Fruit fly (Drosophila melanogaster) S2 (cell line): ENCODE data around the gene Rilpl.

Experiments
- CG8478 ChIP-seq: fragments of >200 bp; optimal IDR thresholded peaks from 2 replicates; lab custom pipeline; 2018
- CTCF ChIP-seq, 2 experiments: fragments of >200 bp; optimal IDR thresholded peaks; 2 replicates each; lab custom pipeline; 2018

DNA sequence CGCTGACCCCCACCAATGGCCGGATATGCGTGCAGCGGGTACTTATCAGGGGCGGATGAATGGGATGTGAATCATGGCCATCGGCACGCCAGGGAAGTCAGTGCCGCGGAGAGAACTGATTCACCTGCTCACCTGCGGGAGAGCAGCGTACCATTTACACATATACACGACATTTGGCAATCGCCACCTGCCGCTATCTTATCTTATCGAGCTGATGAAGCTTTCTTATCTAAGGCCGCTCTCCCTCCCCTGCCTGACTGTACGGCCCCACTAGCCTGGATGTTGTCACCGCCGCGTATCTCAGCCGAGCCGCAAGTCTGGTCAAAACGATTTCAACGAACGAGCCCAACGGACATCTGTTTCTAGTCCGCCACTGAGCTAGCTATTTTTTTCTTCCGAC, 46.6 kb upstream of the Rilpl start, which contains the start of gene Tsp2A:
- TF ChIP-seq CG8478 (lab: Kevin White, UChicago) = no peak
- TF ChIP-seq CTCF (optimal IDR thresholded peaks at IDR 0.05; lab: Kevin White, UChicago) = no peak
